Worm (Caenorhabditis elegans): ENCODE data around the gene gcst-1.

- TF ChIP-seq sdz-38 (tag; optimal IDR thresholded peaks at IDR 0.05) (no peak), snpc-1.1 (tag; optimal IDR thresholded peaks at IDR 0.05; ENCODE audit: insufficient read depth) (no peak), ZK185.1 (tag; optimal IDR thresholded peaks at IDR 0.05; ENCODE audit: poor library complexity, severe bottlenecking) (no peak), him-1 (tag; optimal IDR thresholded peaks at IDR 0.05) (no peak), tbx-9 (tag; optimal IDR thresholded peaks at IDR 0.05; ENCODE audit: borderline replicate concordance) (no peak), pha-4 (tag; optimal IDR thresholded peaks at IDR 0.05) (no peak), ama-1 (optimal IDR thresholded peaks at IDR 0.05) (no peak), ama-1 (GFP tag; optimal IDR thresholded peaks at IDR 0.05) (no peak), ekl-4 (GFP tag; IDR thresholded peaks at IDR 0.05) (no peak), hlh-26 (GFP tag; conservative IDR thresholded peaks at IDR 0.05) (no peak), madf-8 (GFP tag; conservative IDR thresholded peaks at IDR 0.05) (no peak), unc-130 (GFP tag; optimal IDR thresholded peaks at IDR 0.05) (no peak), tbp1 (GFP tag; optimal IDR thresholded peaks at IDR 0.05) (no peak), B0336.3 (GFP tag; IDR thresholded peaks at IDR 0.05) (no peak)
Observed at ce11 chrV:5724395-5724794, 11.7 kb downstream of the gcst-1 start.

All from whole organism, young adult.